Worm (Caenorhabditis elegans) whole organism, midembryonic: ENCODE results near the gene ZC116.5.
A peak's percentile ranks its signal among the peaks of the same experiment; 100 is the strongest.

Source experiments
- T22C8.4 ChIP-seq: fragments of 200-800 bp; sonication (Bioruptor generic); IDR thresholded peaks from 2 replicates; pipeline ENCODE4 v1.3.6; 2022; ENCODE audit warnings: missing genetic modification characterization, missing compliant biosample characterization
- cog-1 ChIP-seq: sonication (generic microtip); optimal IDR thresholded peaks from 2 replicates; lab custom pipeline; 2016; ENCODE audit warnings: missing genetic modification characterization, missing compliant biosample characterization
- flt-1 ChIP-seq: fragments of 200-800 bp; sonication (Bioruptor generic); IDR thresholded peaks from 2 replicates; pipeline ENCODE4 v1.3.6; 2022; ENCODE audit warnings: missing genetic modification characterization, missing compliant biosample characterization
- klf-2 ChIP-seq: fragments of 200-800 bp; sonication (Bioruptor generic); conservative IDR thresholded peaks from 2 replicates; pipeline ENCODE4 v1.3.6; 2022; ENCODE audit warnings: missing genetic modification reagents, missing genetic modification characterization, missing compliant biosample characterization
- med-1 ChIP-seq: sonication (generic microtip); optimal IDR thresholded peaks from 2 replicates; lab custom pipeline; 2017; ENCODE audit warnings: missing genetic modification characterization, mild to moderate bottlenecking, missing compliant biosample characterization, antibody characterized with exemption, missing genetic modification reagents; ENCODE audit not compliant: insufficient read depth
- ref-1 ChIP-seq: fragments of 200-800 bp; sonication (Bioruptor generic); conservative IDR thresholded peaks from 2 replicates; pipeline ENCODE4 v1.3.6; 2022; ENCODE audit warnings: missing genetic modification reagents, missing genetic modification characterization, missing compliant biosample characterization
- tab-1 ChIP-seq: fragments of 200-800 bp; sonication (Bioruptor generic); IDR thresholded peaks from 2 replicates; pipeline ENCODE4 v1.3.6; 2022; ENCODE audit warnings: missing genetic modification characterization, missing compliant biosample characterization
- ztf-23 ChIP-seq: fragments of 200-800 bp; sonication (Bioruptor generic); IDR thresholded peaks from 2 replicates; pipeline ENCODE4 v1.3.6; 2022; ENCODE audit warnings: missing genetic modification reagents, missing genetic modification characterization, missing compliant biosample characterization
- ztf-29 ChIP-seq: fragments of 200-800 bp; sonication (Bioruptor generic); IDR thresholded peaks from 2 replicates; pipeline ENCODE4 v1.3.6; 2022; ENCODE audit warnings: missing genetic modification reagents, missing genetic modification characterization, missing compliant biosample characterization

The ZC116.5 gene

DNA sequence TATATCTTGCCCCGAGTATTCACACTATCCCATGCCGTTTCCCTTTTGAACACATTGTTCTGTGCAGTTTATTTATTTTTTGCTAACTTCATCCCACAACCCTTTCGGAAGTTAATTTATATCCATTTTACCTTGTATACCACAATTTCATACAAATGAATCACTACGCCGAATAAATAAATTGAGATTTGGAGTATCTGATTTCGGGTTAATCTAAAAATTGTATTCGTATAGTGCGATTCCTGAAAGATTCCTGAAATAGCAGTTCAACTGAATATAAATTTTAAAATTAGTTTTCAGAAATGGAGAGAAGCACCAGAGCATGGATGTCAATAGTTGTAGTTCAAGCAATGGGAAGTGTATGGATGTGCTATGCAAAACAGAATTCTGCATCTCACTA is 1.6 kb downstream of the ZC116.5 start, which contains the start of gene erg-28:
erg-28 (plus strand) TSS at position 301 of the 400 bp plus-strand sequence.
- TF ChIP-seq cog-1 (no peak), flt-1 (GFP tag; lab: Robert Waterston, UW) (no peak)

DNA sequence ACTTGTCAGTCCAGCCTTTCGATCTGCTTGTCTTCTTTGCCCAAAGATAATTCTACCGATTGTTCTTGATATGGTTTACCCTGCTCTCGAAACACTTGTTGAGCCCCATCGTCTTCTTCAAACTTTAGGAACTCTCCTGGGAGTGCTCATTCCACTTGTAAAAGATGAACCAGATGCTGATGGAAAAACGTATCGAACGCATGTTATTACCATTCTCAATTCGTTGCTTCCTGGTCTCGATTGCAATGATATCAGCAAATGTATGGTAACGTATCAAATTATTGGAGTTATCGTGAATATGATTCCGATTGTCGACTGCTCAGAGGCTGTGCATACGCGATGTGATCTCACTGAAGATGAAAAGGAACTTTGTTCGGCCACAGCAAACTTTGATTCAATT is 6.9 kb downstream of the ZC116.5 start:
- TF ChIP-seq ztf-23 (GFP tag; lab: Robert Waterston, UW) (no peak), ztf-29 (GFP tag; lab: Robert Waterston, UW) (no peak), cog-1 (no peak), ref-1 (GFP tag; lab: Robert Waterston, UW) (no peak), klf-2 (GFP tag; lab: Robert Waterston, UW) (no peak), med-1 (GFP tag; lab: Kevin White, UChicago) (no peak), flt-1 (GFP tag; lab: Robert Waterston, UW) (no peak), tab-1 (GFP tag; lab: Robert Waterston, UW) (no peak), T22C8.4 (GFP tag; lab: Robert Waterston, UW) (no peak)

DNA sequence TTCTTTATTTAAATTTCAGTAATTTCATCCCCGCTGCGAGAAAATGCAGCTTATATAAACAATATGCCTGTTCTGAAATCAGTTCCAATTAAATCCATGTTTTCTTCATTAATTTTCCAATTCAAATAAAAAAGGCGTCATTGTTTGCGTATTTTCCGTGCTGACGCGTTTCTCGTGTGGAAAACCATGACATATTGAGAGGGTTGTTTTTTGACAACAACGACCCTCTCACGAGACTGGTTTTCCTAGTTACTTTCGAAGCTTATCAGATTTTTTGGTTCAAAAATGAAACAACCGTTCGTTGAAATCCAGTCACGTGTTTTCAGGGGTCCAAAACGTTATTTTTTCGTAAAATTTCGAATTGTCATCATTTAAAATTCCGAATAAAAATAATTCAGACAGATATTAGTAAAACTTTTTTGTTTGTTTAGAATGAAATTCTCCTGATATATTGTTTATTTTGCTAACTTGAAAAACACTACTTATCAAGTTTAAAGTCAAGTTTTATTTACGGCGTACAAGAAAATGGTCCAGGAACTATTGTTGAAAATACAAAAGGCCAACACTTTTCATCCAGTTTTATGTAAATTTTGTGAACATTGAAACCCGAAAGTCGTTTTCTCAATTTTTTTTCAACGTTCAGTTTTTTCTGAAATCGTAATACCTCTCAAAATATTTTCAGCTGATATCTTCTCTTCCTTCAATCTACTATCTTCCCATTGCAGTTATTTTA is 9.1 kb downstream of the ZC116.5 start, which contains the start of gene C14C10.5:
C14C10.5 (plus strand) TSS at position 683 of the 733 bp plus-strand sequence.
- no peak for TF ChIP-seq med-1 (GFP tag; lab: Kevin White, UChicago)
- TF ChIP-seq flt-1 (GFP tag; lab: Robert Waterston, UW) = no peak
- TF ChIP-seq ztf-23 (GFP tag; lab: Robert Waterston, UW) = no peak
- TF ChIP-seq ref-1 (GFP tag; lab: Robert Waterston, UW) = no peak
- no peak for TF ChIP-seq cog-1
- TF ChIP-seq klf-2 (GFP tag; lab: Robert Waterston, UW) = no peak
- no peak for TF ChIP-seq tab-1 (GFP tag; lab: Robert Waterston, UW)
- no peak for TF ChIP-seq T22C8.4 (GFP tag; lab: Robert Waterston, UW)
- no peak for TF ChIP-seq ztf-29 (GFP tag; lab: Robert Waterston, UW)

DNA sequence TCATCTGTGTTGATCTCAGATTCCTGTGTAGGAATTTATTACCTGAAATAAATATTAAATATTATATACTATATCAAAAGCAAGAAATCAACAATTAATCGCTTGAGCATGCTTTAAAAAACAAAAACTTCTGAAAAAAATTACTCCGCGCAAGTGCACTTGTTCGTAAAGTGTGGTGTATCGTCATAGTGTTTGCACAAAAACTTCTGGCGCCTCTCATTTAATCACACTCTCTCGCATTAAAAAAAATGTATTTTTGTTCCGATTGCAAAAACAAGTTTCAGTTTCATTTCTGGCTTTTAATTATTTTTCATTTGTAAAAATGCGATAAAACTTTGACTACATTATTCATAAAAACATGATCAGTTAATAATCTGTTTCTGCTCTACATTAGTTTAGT is 9.6 kb downstream of the ZC116.5 start, which contains the start of the genes C14C10.10 and ril-2:
C14C10.10 (minus strand) TSS at position 19 of the 400 bp plus-strand sequence.
ril-2 (minus strand) TSS at position 48 of the 400 bp plus-strand sequence.
- TF ChIP-seq flt-1 (GFP tag; lab: Robert Waterston, UW) = no peak
- TF ChIP-seq cog-1 = no peak
- no peak for TF ChIP-seq ztf-29 (GFP tag; lab: Robert Waterston, UW)
- no peak for TF ChIP-seq tab-1 (GFP tag; lab: Robert Waterston, UW)
- TF ChIP-seq med-1 (GFP tag; lab: Kevin White, UChicago) = no peak
- no peak for TF ChIP-seq ref-1 (GFP tag; lab: Robert Waterston, UW)
- no peak for TF ChIP-seq klf-2 (GFP tag; lab: Robert Waterston, UW)
- TF ChIP-seq T22C8.4 (GFP tag; lab: Robert Waterston, UW) = no peak
- TF ChIP-seq ztf-23 (GFP tag; lab: Robert Waterston, UW) = no peak

DNA sequence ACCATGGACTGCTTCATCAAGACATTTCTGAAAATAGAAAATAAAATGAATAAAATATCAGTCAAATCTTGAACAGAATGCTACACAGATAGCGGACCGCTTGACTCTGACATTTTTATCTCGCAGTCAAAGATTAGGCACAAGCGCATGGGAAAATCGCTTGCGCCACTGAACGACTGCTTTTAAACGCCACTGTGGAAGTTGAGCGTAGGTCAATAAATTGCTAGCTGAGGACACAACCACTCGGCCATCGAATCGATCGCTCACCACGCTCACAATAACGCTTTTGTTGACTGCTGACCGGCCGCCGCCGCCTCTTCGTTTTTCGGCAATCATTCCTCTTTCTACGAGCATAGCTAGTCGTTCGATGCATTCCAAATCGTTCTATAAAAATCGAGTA is 12.0 kb downstream of the ZC116.5 start:
- peak; percentile 58 for TF ChIP-seq cog-1
- TF ChIP-seq med-1 (GFP tag; lab: Kevin White, UChicago) = peak; percentile 15
- peak; percentile 48; the same call in 1 of the 2 replicates for TF ChIP-seq ref-1 (GFP tag; lab: Robert Waterston, UW)
- 0 out of 2 replicates have a peak, but pooled peaks have one; percentile 49 for TF ChIP-seq klf-2 (GFP tag; lab: Robert Waterston, UW)
- peak; percentile 82 for TF ChIP-seq ztf-29 (GFP tag; lab: Robert Waterston, UW)
- TF ChIP-seq T22C8.4 (GFP tag; lab: Robert Waterston, UW) = peak; percentile 69; the same call in 1 of the 2 replicates
- TF ChIP-seq flt-1 (GFP tag; lab: Robert Waterston, UW) = peak; percentile 87
- peak; percentile 78 for TF ChIP-seq ztf-23 (GFP tag; lab: Robert Waterston, UW)
- peak; percentile 80; the same call in 1 of the 2 replicates for TF ChIP-seq tab-1 (GFP tag; lab: Robert Waterston, UW)

DNA sequence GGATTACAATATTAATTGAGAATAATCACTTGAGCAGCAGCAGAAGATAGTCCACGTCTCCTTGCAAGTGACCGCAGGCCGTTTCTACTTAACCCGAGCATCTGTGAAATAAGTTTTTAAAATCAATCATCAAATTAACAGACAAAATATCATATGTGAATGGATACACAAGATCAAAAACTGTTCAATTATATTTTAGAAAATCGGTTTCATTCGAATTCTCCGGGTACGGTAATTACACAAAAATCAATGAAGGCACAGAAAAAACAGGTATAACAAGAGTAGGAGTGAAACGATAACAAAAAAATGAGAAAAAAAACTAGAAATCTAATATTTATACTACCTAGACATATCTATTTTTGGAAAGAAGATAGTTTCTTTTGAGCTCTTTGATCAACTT is 12.6 kb downstream of the ZC116.5 start, which contains the start of gene mma-1:
mma-1 (minus strand) TSS at position 101 of the 400 bp plus-strand sequence.
- TF ChIP-seq ztf-29 (GFP tag; lab: Robert Waterston, UW) (no peak), flt-1 (GFP tag; lab: Robert Waterston, UW) (no peak), ztf-23 (GFP tag; lab: Robert Waterston, UW) (no peak)

DNA sequence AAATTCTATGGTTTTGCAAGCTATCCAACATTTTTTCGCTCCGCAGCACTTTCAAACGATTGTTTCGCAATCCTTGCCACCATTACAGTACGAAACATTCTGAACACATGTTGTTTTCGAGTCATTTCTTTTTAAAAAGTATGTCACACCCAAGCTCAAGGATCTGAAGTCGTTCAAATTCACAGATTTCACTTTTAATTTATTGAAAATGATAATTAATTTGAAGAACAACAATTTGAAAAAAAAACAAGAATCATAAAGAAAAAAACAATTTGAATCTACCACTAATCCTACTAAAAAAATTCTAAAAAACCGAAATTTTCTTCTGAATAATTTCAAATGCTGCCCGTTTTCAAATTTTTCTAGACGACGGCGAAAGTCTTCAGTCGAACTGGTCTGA is 16.4 kb downstream of the ZC116.5 start, which contains the start of gene C14C10.2:
C14C10.2 (minus strand) TSS at position 101 of the 400 bp plus-strand sequence.
- TF ChIP-seq cog-1 = no peak
- no peak for TF ChIP-seq tab-1 (GFP tag; lab: Robert Waterston, UW)
- no peak for TF ChIP-seq ztf-29 (GFP tag; lab: Robert Waterston, UW)
- TF ChIP-seq ref-1 (GFP tag; lab: Robert Waterston, UW) = no peak
- TF ChIP-seq T22C8.4 (GFP tag; lab: Robert Waterston, UW) = no peak
- no peak for TF ChIP-seq klf-2 (GFP tag; lab: Robert Waterston, UW)
- no peak for TF ChIP-seq med-1 (GFP tag; lab: Kevin White, UChicago)
- TF ChIP-seq ztf-23 (GFP tag; lab: Robert Waterston, UW) = no peak
- TF ChIP-seq flt-1 (GFP tag; lab: Robert Waterston, UW) = no peak

DNA sequence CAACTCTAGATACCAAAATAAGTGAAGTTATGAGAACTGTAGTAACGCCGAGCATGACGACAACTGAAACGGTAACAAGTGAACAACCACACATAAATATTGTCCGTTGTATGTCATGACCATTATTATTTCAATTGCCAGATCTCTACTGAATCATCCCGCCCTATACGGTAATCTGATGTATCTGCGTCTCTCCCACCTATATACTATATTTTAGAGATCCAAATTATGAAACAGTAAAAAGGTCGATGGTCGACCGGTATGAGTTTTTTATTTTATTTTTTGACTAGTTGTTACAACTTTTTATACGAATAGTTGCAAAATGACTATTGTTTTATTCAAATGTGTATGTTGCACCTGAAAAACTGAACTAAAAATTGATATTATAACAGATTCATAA is 18.2 kb downstream of the ZC116.5 start, which contains the start of gene ttr-43:
ttr-43 (minus strand) TSS at position 101 of the 400 bp plus-strand sequence.
- TF ChIP-seq ref-1 (GFP tag; lab: Robert Waterston, UW) (no peak), cog-1 (no peak), ztf-29 (GFP tag; lab: Robert Waterston, UW) (no peak), tab-1 (GFP tag; lab: Robert Waterston, UW) (no peak), flt-1 (GFP tag; lab: Robert Waterston, UW) (no peak), med-1 (GFP tag; lab: Kevin White, UChicago) (no peak), T22C8.4 (GFP tag; lab: Robert Waterston, UW) (no peak), klf-2 (GFP tag; lab: Robert Waterston, UW) (no peak)

DNA sequence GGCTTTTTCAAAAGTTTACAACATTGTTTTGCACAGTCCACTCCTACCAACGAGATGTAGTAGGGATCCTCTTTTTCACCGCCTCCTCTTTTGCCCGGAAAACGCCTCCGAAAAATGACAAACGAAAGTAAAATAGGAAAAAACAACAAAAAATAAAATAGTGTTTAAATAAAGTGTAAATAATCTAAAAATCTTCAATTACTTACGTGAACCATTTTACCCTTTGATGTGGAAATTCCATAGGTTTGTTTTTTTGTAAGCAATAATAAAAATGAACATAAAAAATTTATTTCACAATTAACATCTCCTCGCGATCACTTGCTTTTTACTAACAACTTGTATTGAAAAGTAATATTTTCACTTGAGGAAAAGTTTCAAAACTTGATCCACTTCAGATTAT is 20.7 kb downstream of the ZC116.5 start, which contains the start of gene C14C10.1:
C14C10.1 (plus strand) TSS at position 301 of the 400 bp plus-strand sequence.
- TF ChIP-seq ztf-29 (GFP tag; lab: Robert Waterston, UW) (no peak), tab-1 (GFP tag; lab: Robert Waterston, UW) (no peak), klf-2 (GFP tag; lab: Robert Waterston, UW) (no peak), med-1 (GFP tag; lab: Kevin White, UChicago) (no peak), ztf-23 (GFP tag; lab: Robert Waterston, UW) (no peak), T22C8.4 (GFP tag; lab: Robert Waterston, UW) (no peak), flt-1 (GFP tag; lab: Robert Waterston, UW) (no peak), cog-1 (no peak), ref-1 (GFP tag; lab: Robert Waterston, UW) (no peak)
